Fruit fly (Drosophila melanogaster) whole organism, embryonic: ENCODE measurements around the gene wfs1.

Experiments
- Adf1 ChIP-seq: fragments of 200-800 bp; sonication (Bioruptor generic); IDR thresholded peaks from 2 replicates; pipeline ENCODE4 v1.3.6; 2022; ENCODE audit warnings: missing biosample characterization, missing genetic modification characterization
- Aef1 ChIP-seq: fragments of 200-800 bp; sonication (Bioruptor generic); IDR thresholded peaks from 3 replicates; pipeline ENCODE4 v1.3.6; 2022; ENCODE audit warnings: missing biosample characterization, missing genetic modification characterization
- Atf-2 ChIP-seq: fragments of 200-800 bp; sonication (Bioruptor generic); optimal IDR thresholded peaks from 2 replicates; lab custom pipeline; 2016; ENCODE audit warnings: missing biosample characterization, missing genetic modification characterization
- B-H2 ChIP-seq: fragments of 200-800 bp; sonication (Bioruptor generic); optimal IDR thresholded peaks from 2 replicates; lab custom pipeline; 2018; ENCODE audit warnings: missing biosample characterization, mild to moderate bottlenecking, missing genetic modification characterization
- BtbVII ChIP-seq: fragments of 200-800 bp; sonication (Bioruptor generic); optimal IDR thresholded peaks from 3 replicates; lab custom pipeline; 2017; ENCODE audit warnings: missing biosample characterization, mild to moderate bottlenecking, missing genetic modification characterization
- Bteb2 ChIP-seq: fragments of 200-800 bp; sonication (Bioruptor generic); optimal IDR thresholded peaks from 2 replicates; lab custom pipeline; 2016; ENCODE audit warnings: missing biosample characterization, missing genetic modification characterization
- CG10209 ChIP-seq: fragments of 200-800 bp; sonication (Bioruptor generic); optimal IDR thresholded peaks from 3 replicates; lab custom pipeline; 2017; ENCODE audit warnings: missing biosample characterization, mild to moderate bottlenecking, missing genetic modification characterization, missing genetic modification reagents
- CG10654 ChIP-seq: fragments of 200-800 bp; sonication (Bioruptor generic); optimal IDR thresholded peaks from 2 replicates; lab custom pipeline; 2016; ENCODE audit warnings: missing biosample characterization, missing genetic modification characterization
- CG13894 ChIP-seq: fragments of 200-800 bp; sonication (Bioruptor generic); optimal IDR thresholded peaks from 3 replicates; lab custom pipeline; 2018; ENCODE audit warnings: missing biosample characterization, mild to moderate bottlenecking, missing genetic modification characterization, moderate library complexity
- CG14860 ChIP-seq: fragments of 200-800 bp; sonication (Bioruptor generic); IDR thresholded peaks from 3 replicates; pipeline ENCODE4 v1.3.6; 2022; ENCODE audit warnings: missing biosample characterization, missing genetic modification characterization; ENCODE audit not compliant: partially characterized antibody
- CG1529 ChIP-seq: fragments of 200-800 bp; sonication (Bioruptor generic); optimal IDR thresholded peaks from 3 replicates; lab custom pipeline; 2018; ENCODE audit warnings: missing biosample characterization, missing genetic modification characterization
- CG16815 ChIP-seq: fragments of 200-800 bp; sonication (Bioruptor generic); optimal IDR thresholded peaks from 3 replicates; lab custom pipeline; 2017; ENCODE audit warnings: missing biosample characterization, mild to moderate bottlenecking, missing genetic modification characterization
- CG16863 ChIP-seq: fragments of 200-800 bp; sonication (Bioruptor generic); optimal IDR thresholded peaks from 3 replicates; lab custom pipeline; 2016; ENCODE audit warnings: missing biosample characterization, missing genetic modification characterization
- CG30403 ChIP-seq: fragments of 200-800 bp; sonication (Bioruptor generic); optimal IDR thresholded peaks from 3 replicates; lab custom pipeline; 2016; ENCODE audit warnings: missing biosample characterization, missing genetic modification characterization
- CG32772 ChIP-seq: fragments of 200-800 bp; sonication (Bioruptor generic); IDR thresholded peaks from 2 replicates; pipeline ENCODE4 v1.3.6; 2022; ENCODE audit warnings: missing biosample characterization, missing genetic modification characterization
- CG3407 ChIP-seq: fragments of 200-800 bp; sonication (Bioruptor generic); optimal IDR thresholded peaks from 2 replicates; lab custom pipeline; 2018; ENCODE audit warnings: missing biosample characterization, mild to moderate bottlenecking, missing genetic modification characterization
- CG3726 ChIP-seq: fragments of 200-800 bp; sonication (Bioruptor generic); IDR thresholded peaks from 3 replicates; pipeline ENCODE4, ENCODE4 v1.3.6; 2022; ENCODE audit warnings: missing biosample characterization, missing genetic modification characterization
- CG3847 ChIP-seq: fragments of 200-800 bp; sonication (Bioruptor generic); IDR thresholded peaks from 2 replicates; pipeline ENCODE4 v1.3.6; 2022; ENCODE audit warnings: missing biosample characterization, missing genetic modification characterization
- CG7271 ChIP-seq: fragments of 200-800 bp; sonication (Bioruptor generic); optimal IDR thresholded peaks from 2 replicates; lab custom pipeline; 2018; ENCODE audit warnings: missing biosample characterization, mild to moderate bottlenecking, missing genetic modification characterization, moderate library complexity
- CG7963 ChIP-seq: fragments of 200-800 bp; sonication (Bioruptor generic); IDR thresholded peaks from 3 replicates; pipeline ENCODE4 v1.3.6; 2022; ENCODE audit warnings: missing biosample characterization, missing genetic modification characterization; ENCODE audit not compliant: partially characterized antibody
- CG8281 ChIP-seq: fragments of 200-800 bp; sonication (Bioruptor generic); optimal IDR thresholded peaks from 2 replicates; lab custom pipeline; 2018; ENCODE audit warnings: missing biosample characterization, mild to moderate bottlenecking, missing genetic modification characterization, moderate library complexity
- CG8290 ChIP-seq, 3 experiments: fragments of 200-800 bp; sonication (Bioruptor generic); optimal IDR thresholded peaks; 2 replicates each; lab custom pipeline; 2016 to 2019; ENCODE audit warnings: missing biosample characterization in 3 of 3, missing genetic modification characterization in 3 of 3, mild to moderate bottlenecking in 2 of 3, moderate library complexity in 1 of 3
- D19A ChIP-seq: fragments of 200-800 bp; optimal IDR thresholded peaks from 3 replicates; lab custom pipeline; 2019; ENCODE audit warnings: missing biosample characterization, mild to moderate bottlenecking, missing genetic modification characterization, moderate library complexity
- D19B ChIP-seq: fragments of 200-800 bp; sonication (Bioruptor generic); optimal IDR thresholded peaks from 2 replicates; lab custom pipeline; 2017; ENCODE audit warnings: missing biosample characterization, mild to moderate bottlenecking, missing genetic modification characterization
- Fer1 ChIP-seq: fragments of 200-800 bp; sonication (Bioruptor generic); optimal IDR thresholded peaks from 2 replicates; lab custom pipeline; 2017; ENCODE audit warnings: missing biosample characterization, mild to moderate bottlenecking, missing genetic modification characterization
- Sin3A ChIP-seq: fragments of >200 bp; optimal IDR thresholded peaks from 2 replicates; lab custom pipeline; 2018
- Taf1 ChIP-seq: fragments of 200-800 bp; sonication (Bioruptor generic); IDR thresholded peaks from 2 replicates; pipeline ENCODE4 v1.3.6; 2022; ENCODE audit warnings: missing biosample characterization, missing genetic modification characterization
- ab ChIP-seq: fragments of 200-800 bp; sonication (Bioruptor generic); optimal IDR thresholded peaks from 2 replicates; lab custom pipeline; 2016; ENCODE audit warnings: missing biosample characterization, missing genetic modification characterization
- bigmax ChIP-seq: fragments of 200-800 bp; sonication (Bioruptor generic); optimal IDR thresholded peaks from 2 replicates; lab custom pipeline; 2018; ENCODE audit warnings: missing biosample characterization, mild to moderate bottlenecking, missing genetic modification characterization
- br ChIP-seq: fragments of >200 bp; optimal IDR thresholded peaks from 2 replicates; lab custom pipeline; 2017
- cg ChIP-seq: fragments of 200-800 bp; sonication (Bioruptor generic); optimal IDR thresholded peaks from 3 replicates; lab custom pipeline; 2019; ENCODE audit warnings: missing biosample characterization, mild to moderate bottlenecking, missing genetic modification characterization, moderate library complexity
- chif ChIP-seq, 2 experiments: fragments of 200-800 bp; sonication (Bioruptor generic); optimal IDR thresholded peaks; 3 replicates each; lab custom pipeline; 2016; ENCODE audit warnings: missing biosample characterization in 2 of 2, missing genetic modification characterization in 2 of 2
- cwo ChIP-seq: fragments of 200-800 bp; sonication (Bioruptor generic); optimal IDR thresholded peaks from 3 replicates; lab custom pipeline; 2017; ENCODE audit warnings: missing biosample characterization, missing genetic modification characterization, mild to moderate bottlenecking, moderate library complexity, missing genetic modification reagents
- dan ChIP-seq: fragments of 200-800 bp; sonication (Bioruptor generic); IDR thresholded peaks from 2 replicates; pipeline ENCODE4 v1.3.6; 2022; ENCODE audit warnings: missing biosample characterization, missing genetic modification characterization
- esg ChIP-seq: fragments of 200-800 bp; sonication (Bioruptor generic); conservative IDR thresholded peaks from 2 replicates; pipeline ENCODE4 v1.3.6; 2022; ENCODE audit warnings: missing biosample characterization, missing genetic modification characterization
- gce ChIP-seq: fragments of 200-800 bp; sonication (Bioruptor generic); IDR thresholded peaks from 3 replicates; pipeline ENCODE4 v1.3.6; 2022; ENCODE audit warnings: missing biosample characterization, missing genetic modification characterization
- gcm2 ChIP-seq: fragments of 200-800 bp; sonication (Bioruptor generic); optimal IDR thresholded peaks from 2 replicates; lab custom pipeline; 2016; ENCODE audit warnings: missing biosample characterization, missing genetic modification characterization
- gro ChIP-seq: fragments of 200-800 bp; sonication (Bioruptor generic); optimal IDR thresholded peaks from 2 replicates; lab custom pipeline; 2016; ENCODE audit warnings: missing biosample characterization, missing genetic modification characterization
- insv ChIP-seq, 2 experiments: fragments of 200-800 bp; sonication (Bioruptor generic); optimal IDR thresholded peaks; 3 replicates each; lab custom pipeline; 2016 to 2018; ENCODE audit warnings: missing biosample characterization in 2 of 2, missing genetic modification characterization in 2 of 2
- kni ChIP-seq: fragments of 200-800 bp; sonication (Bioruptor generic); optimal IDR thresholded peaks from 3 replicates; lab custom pipeline; 2017; ENCODE audit warnings: mild to moderate bottlenecking, missing biosample characterization, missing genetic modification reagents, missing genetic modification characterization
- mld ChIP-seq: fragments of 200-800 bp; sonication (Bioruptor generic); IDR thresholded peaks from 3 replicates; pipeline ENCODE4 v1.3.6; 2022; ENCODE audit warnings: missing biosample characterization, missing genetic modification characterization; ENCODE audit not compliant: partially characterized antibody
- pb ChIP-seq: fragments of 200-800 bp; sonication (Bioruptor generic); optimal IDR thresholded peaks from 3 replicates; lab custom pipeline; 2016; ENCODE audit warnings: missing biosample characterization, missing genetic modification characterization
- pnt ChIP-seq: fragments of 200-800 bp; sonication (Bioruptor generic); optimal IDR thresholded peaks from 3 replicates; lab custom pipeline; 2016; ENCODE audit warnings: missing biosample characterization, missing genetic modification characterization
- ranshi ChIP-seq: fragments of 200-800 bp; sonication (Bioruptor generic); IDR thresholded peaks from 2 replicates; pipeline ENCODE4 v1.3.6; 2022; ENCODE audit warnings: missing biosample characterization, missing genetic modification characterization
- repo ChIP-seq: fragments of 200-800 bp; sonication (Bioruptor generic); optimal IDR thresholded peaks from 2 replicates; lab custom pipeline; 2016; ENCODE audit warnings: missing biosample characterization, missing genetic modification characterization
- seq ChIP-seq: fragments of 200-800 bp; sonication (Bioruptor generic); IDR thresholded peaks from 2 replicates; pipeline ENCODE4 v1.3.6; 2022; ENCODE audit warnings: missing biosample characterization, missing genetic modification characterization
- sima ChIP-seq: fragments of 200-800 bp; sonication (Bioruptor generic); optimal IDR thresholded peaks from 2 replicates; lab custom pipeline; 2016; ENCODE audit warnings: missing biosample characterization, missing genetic modification characterization
- sna ChIP-seq: fragments of 200-800 bp; sonication (Bioruptor generic); IDR thresholded peaks from 2 replicates; pipeline ENCODE4 v1.3.6; 2022; ENCODE audit warnings: missing biosample characterization, missing genetic modification characterization; ENCODE audit not compliant: partially characterized antibody
- stwl ChIP-seq: fragments of 200-800 bp; sonication (Bioruptor generic); optimal IDR thresholded peaks from 3 replicates; lab custom pipeline; 2018; ENCODE audit warnings: missing biosample characterization, mild to moderate bottlenecking, missing genetic modification characterization, moderate library complexity
- usp ChIP-seq: fragments of >200 bp; optimal IDR thresholded peaks from 2 replicates; lab custom pipeline; 2017; ENCODE audit warnings: missing biosample characterization, missing genetic modification characterization
- wor ChIP-seq: fragments of 200-800 bp; sonication (Bioruptor generic); IDR thresholded peaks from 2 replicates; pipeline ENCODE4 v1.3.6; 2022; ENCODE audit warnings: missing biosample characterization, missing genetic modification characterization

wfs1 gene

dm6 chr3R:22673528-22673959, 16.6 kb downstream of the wfs1 start (continued):
- TF ChIP-seq CG32772 (GFP tag; lab: Robert Waterston, UW) (0 out of 2 replicates have a peak, but pooled peaks have one; percentile 29), D19B (GFP tag; lab: Kevin White, UChicago) (no peak), Taf1 (GFP tag; lab: Robert Waterston, UW) (0 out of 2 replicates have a peak, but pooled peaks have one; percentile 12), D19A (peak; percentile 74), CG30403 (GFP tag; lab: Kevin White, UChicago) (peak; percentile 75), CG3847 (no peak), Fer1 (GFP tag; lab: Kevin White, UChicago) (peak; percentile 55), CG3726 (GFP tag; lab: Robert Waterston, UW) (no peak), sima (GFP tag; lab: Kevin White, UChicago) (peak; percentile 15), repo (peak; percentile 55), CG8281 (tag; lab: Kevin White, UChicago) (peak; percentile 30), pb (GFP tag; lab: Kevin White, UChicago) (peak; percentile 72), CG10654 (GFP tag; lab: Kevin White, UChicago) (peak; percentile 53), CG16863 (peak; percentile 73), Aef1 (no peak), CG13894 (tag; lab: Kevin White, UChicago) (no peak), wor (GFP tag; lab: Robert Waterston, UW) (no peak), BtbVII (GFP tag; lab: Kevin White, UChicago) (peak; percentile 44), cg (GFP tag; lab: Kevin White, UChicago) (no peak), Adf1 (GFP tag; lab: Robert Waterston, UW) (no peak), CG8290 (GFP tag; optimal IDR thresholded peaks at IDR 0.05; lab: Kevin White, UChicago) (peak; percentile 83), CG8290 (tag; optimal IDR thresholded peaks at IDR 0.05; lab: Kevin White, UChicago) (peak in 1 of 2 experiments; percentile 81), B-H2 (no peak), usp (no peak), CG10209 (peak; percentile 80), CG3407 (GFP tag; lab: Kevin White, UChicago) (peak; percentile 69), Sin3A (lab: Kevin White, UChicago) (no peak), cwo (GFP tag; lab: Kevin White, UChicago) (peak; percentile 55), stwl (tag; lab: Kevin White, UChicago) (peak; percentile 33), Atf-2 (GFP tag; lab: Kevin White, UChicago) (peak; percentile 77), dan (peak; percentile 71), chif (GFP tag; optimal IDR thresholded peaks at IDR 0.05; lab: Kevin White, UChicago) (peak; percentile 73 to 89), CG14860 (GFP tag; lab: Robert Waterston, UW) (no peak), Bteb2 (GFP tag; lab: Kevin White, UChicago) (peak; percentile 30), gce (no peak), CG16815 (GFP tag; lab: Kevin White, UChicago) (peak; percentile 92), gcm2 (GFP tag; lab: Kevin White, UChicago) (peak; percentile 19), br (lab: Kevin White, UChicago) (no peak), CG7963 (GFP tag; lab: Robert Waterston, UW) (no peak), seq (GFP tag; lab: Robert Waterston, UW) (0 out of 2 replicates have a peak, but pooled peaks have one; percentile 37), ab (no peak), ranshi (GFP tag; lab: Robert Waterston, UW) (no peak), kni (GFP tag; lab: Kevin White, UChicago) (peak; percentile 11), bigmax (no peak), sna (GFP tag; lab: Robert Waterston, UW) (no peak), pnt (peak; percentile 72), CG1529 (GFP tag; lab: Kevin White, UChicago) (peak; percentile 72), mld (GFP tag; lab: Robert Waterston, UW) (no peak), insv (GFP tag; optimal IDR thresholded peaks at IDR 0.05; lab: Kevin White, UChicago) (no peak), CG7271 (tag; lab: Kevin White, UChicago) (peak; percentile 77), gro (GFP tag; lab: Kevin White, UChicago) (peak; percentile 35), esg (GFP tag; lab: Robert Waterston, UW) (no peak)
